Worm (Caenorhabditis elegans) whole organism, L4 larva: ENCODE results near the gene dsl-4.

Source experiments
- ctbp-1 ChIP-seq: fragments of 200-800 bp; sonication (Bioruptor generic); IDR thresholded peaks from 2 replicates; pipeline ENCODE4 v1.3.6; 2022; ENCODE audit warnings: missing genetic modification reagents, missing genetic modification characterization, missing compliant biosample characterization
- daf-8 ChIP-seq: fragments of 200-800 bp; sonication (Bioruptor generic); IDR thresholded peaks from 2 replicates; pipeline ENCODE4 v1.3.6; 2022; ENCODE audit warnings: missing genetic modification characterization, missing compliant biosample characterization
- lin-15B ChIP-seq: fragments of 150-350 bp; sonication (generic microtip); optimal IDR thresholded peaks from 3 replicates; lab custom pipeline; 2014; ENCODE audit warnings: missing biosample characterization, missing genetic modification characterization
- pqm-1 ChIP-seq: sonication (generic microtip); optimal IDR thresholded peaks from 2 replicates; lab custom pipeline; 2017; ENCODE audit warnings: missing biosample characterization, missing genetic modification characterization
- tag-97 ChIP-seq: fragments of 200-800 bp; sonication (Bioruptor generic); IDR thresholded peaks from 2 replicates; pipeline ENCODE4 v1.3.6; 2022; ENCODE audit warnings: missing genetic modification characterization, missing compliant biosample characterization

DNA sequence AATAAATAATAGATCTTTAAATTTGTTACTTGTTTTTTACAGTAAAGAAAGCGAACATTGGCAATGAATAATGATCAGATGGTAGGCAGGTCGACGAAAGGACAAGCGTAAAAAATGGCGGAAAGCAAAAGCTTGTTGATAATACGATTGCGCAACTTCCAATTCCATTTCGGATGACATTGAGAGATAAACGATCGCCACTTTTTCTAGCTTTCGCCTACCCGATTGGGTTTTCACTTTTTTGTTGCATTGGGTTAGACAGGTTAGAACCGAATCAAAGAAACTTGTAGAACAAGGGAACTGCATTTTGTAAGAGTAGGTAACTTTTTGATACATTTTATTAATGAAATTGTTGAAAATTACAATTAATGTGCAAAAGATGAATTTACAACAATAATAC is 20.7 kb upstream of the dsl-4 start:
- TF ChIP-seq ctbp-1, result no peak
- no peak for TF ChIP-seq pqm-1 (tag; lab: Kevin White, UChicago)
- no peak for TF ChIP-seq tag-97 (GFP tag; lab: Robert Waterston, UW)
- no peak for TF ChIP-seq lin-15B (tag; lab: Kevin White, UChicago)
- no peak for TF ChIP-seq daf-8
